Fruit fly (Drosophila melanogaster) whole organism, embryonic: ENCODE results near the gene ftz.

Experiments
- Ada2b ChIP-seq: fragments of 200-800 bp; sonication (Bioruptor generic); IDR thresholded peaks from 2 replicates; pipeline ENCODE4 v1.3.6; 2022; ENCODE audit warnings: missing biosample characterization, missing genetic modification characterization
- Aef1 ChIP-seq: fragments of 200-800 bp; sonication (Bioruptor generic); IDR thresholded peaks from 3 replicates; pipeline ENCODE4 v1.3.6; 2022; ENCODE audit warnings: missing biosample characterization, missing genetic modification characterization
- Antp ChIP-seq: fragments of 200-800 bp; sonication (Bioruptor generic); optimal IDR thresholded peaks from 3 replicates; lab custom pipeline; 2016; ENCODE audit warnings: missing biosample characterization, missing genetic modification characterization
- Awh ChIP-seq: fragments of 200-800 bp; sonication (Bioruptor generic); IDR thresholded peaks from 2 replicates; pipeline ENCODE4, ENCODE4 v1.3.6; 2022; ENCODE audit warnings: missing biosample characterization, missing genetic modification characterization
- CG10147 ChIP-seq: fragments of 200-800 bp; sonication (Bioruptor generic); optimal IDR thresholded peaks from 2 replicates; lab custom pipeline; 2019; ENCODE audit warnings: missing biosample characterization, mild to moderate bottlenecking, missing genetic modification characterization, moderate library complexity
- CG10462 ChIP-seq: fragments of 200-800 bp; sonication (Bioruptor generic); optimal IDR thresholded peaks from 2 replicates; lab custom pipeline; 2016; ENCODE audit warnings: missing biosample characterization, missing genetic modification characterization
- CG12659 ChIP-seq: fragments of 200-800 bp; sonication (Bioruptor generic); optimal IDR thresholded peaks from 3 replicates; lab custom pipeline; 2017; ENCODE audit warnings: mild to moderate bottlenecking, missing biosample characterization, missing genetic modification reagents, missing genetic modification characterization
- CG14441 ChIP-seq: fragments of 200-800 bp; sonication (Bioruptor generic); IDR thresholded peaks from 2 replicates; pipeline ENCODE4 v1.3.6; 2022; ENCODE audit warnings: missing biosample characterization, missing genetic modification characterization
- CG14710 ChIP-seq: fragments of 200-800 bp; sonication (Bioruptor generic); optimal IDR thresholded peaks from 3 replicates; lab custom pipeline; 2019; ENCODE audit warnings: missing biosample characterization, mild to moderate bottlenecking, missing genetic modification characterization, moderate library complexity
- CG1529 ChIP-seq: fragments of 200-800 bp; sonication (Bioruptor generic); optimal IDR thresholded peaks from 3 replicates; lab custom pipeline; 2018; ENCODE audit warnings: missing biosample characterization, missing genetic modification characterization
- CG16779 ChIP-seq: fragments of 200-800 bp; sonication (Bioruptor generic); IDR thresholded peaks from 2 replicates; pipeline ENCODE4 v1.3.6; 2022; ENCODE audit warnings: missing biosample characterization, missing genetic modification characterization
- CG2120 ChIP-seq: fragments of 200-800 bp; sonication (Bioruptor generic); optimal IDR thresholded peaks from 3 replicates; lab custom pipeline; 2016; ENCODE audit warnings: missing biosample characterization, missing genetic modification characterization
- CG30403 ChIP-seq: fragments of 200-800 bp; sonication (Bioruptor generic); optimal IDR thresholded peaks from 3 replicates; lab custom pipeline; 2016; ENCODE audit warnings: missing biosample characterization, missing genetic modification characterization
- CG4404 ChIP-seq: fragments of 200-800 bp; sonication (Bioruptor generic); IDR thresholded peaks from 2 replicates; pipeline ENCODE4 v1.3.6; 2022; ENCODE audit warnings: missing biosample characterization, missing genetic modification characterization
- CG4730 ChIP-seq: fragments of 200-800 bp; sonication (Bioruptor generic); IDR thresholded peaks from 2 replicates; pipeline ENCODE4 v1.3.6; 2022; ENCODE audit warnings: missing biosample characterization, missing genetic modification characterization
- CG8478 ChIP-seq: fragments of >200 bp; optimal IDR thresholded peaks from 2 replicates; lab custom pipeline; 2018
- CG8944 ChIP-seq: fragments of 200-800 bp; sonication (Bioruptor generic); optimal IDR thresholded peaks from 3 replicates; lab custom pipeline; 2016; ENCODE audit warnings: missing biosample characterization, missing genetic modification characterization
- CG9817 ChIP-seq: fragments of 200-800 bp; sonication (Bioruptor generic); optimal IDR thresholded peaks from 2 replicates; lab custom pipeline; 2018; ENCODE audit warnings: missing biosample characterization, mild to moderate bottlenecking, missing genetic modification characterization, moderate library complexity
- CG9932 ChIP-seq: fragments of 200-800 bp; sonication (Bioruptor generic); IDR thresholded peaks from 2 replicates; pipeline ENCODE4 v1.3.6; 2022; ENCODE audit warnings: missing biosample characterization, missing genetic modification characterization
- Chrac-16 ChIP-seq: fragments of 200-800 bp; sonication (Bioruptor generic); optimal IDR thresholded peaks from 3 replicates; lab custom pipeline; 2016; ENCODE audit warnings: missing biosample characterization, missing genetic modification characterization
- CoRest ChIP-seq: fragments of 200-800 bp; sonication (Bioruptor generic); optimal IDR thresholded peaks from 3 replicates; lab custom pipeline; 2018; ENCODE audit warnings: missing biosample characterization, mild to moderate bottlenecking, missing genetic modification characterization, moderate library complexity
- Dfd ChIP-seq, 2 experiments: fragments of >200 bp; optimal IDR thresholded peaks; 2 replicates each; lab custom pipeline; 2017; ENCODE audit warnings: missing biosample characterization in 2 of 2, missing genetic modification characterization in 2 of 2
- ERR ChIP-seq: fragments of 200-800 bp; sonication (Bioruptor generic); optimal IDR thresholded peaks from 2 replicates; lab custom pipeline; 2016; ENCODE audit warnings: missing biosample characterization, missing genetic modification characterization
- H2.0 ChIP-seq: fragments of 200-800 bp; sonication (Bioruptor generic); IDR thresholded peaks from 2 replicates; pipeline ENCODE4 v1.3.6; 2022; ENCODE audit warnings: missing biosample characterization, missing genetic modification characterization
- HLH4C ChIP-seq: fragments of 200-800 bp; sonication (Bioruptor generic); IDR thresholded peaks from 3 replicates; pipeline ENCODE4 v1.3.6; 2022; ENCODE audit warnings: missing biosample characterization, missing genetic modification characterization; ENCODE audit not compliant: partially characterized antibody
- HLHmδ ChIP-seq: fragments of 200-800 bp; sonication (Bioruptor generic); optimal IDR thresholded peaks from 2 replicates; lab custom pipeline; 2018; ENCODE audit warnings: missing biosample characterization, mild to moderate bottlenecking, missing genetic modification characterization, moderate library complexity
- Hr39 ChIP-seq: fragments of >200 bp; optimal IDR thresholded peaks from 2 replicates; lab custom pipeline; 2017
- Lim3 ChIP-seq: fragments of 200-800 bp; sonication (Bioruptor generic); IDR thresholded peaks from 2 replicates; pipeline ENCODE4 v1.3.6; 2022; ENCODE audit warnings: missing biosample characterization, missing genetic modification characterization
- Lpt ChIP-seq: fragments of >200 bp; optimal IDR thresholded peaks from 2 replicates; lab custom pipeline; 2018; ENCODE audit warnings: missing biosample characterization, missing genetic modification characterization
- Mad ChIP-seq: fragments of 200-800 bp; sonication (Bioruptor generic); optimal IDR thresholded peaks from 2 replicates; lab custom pipeline; 2016; ENCODE audit warnings: missing biosample characterization, missing genetic modification characterization
- PHDP ChIP-seq: fragments of 200-800 bp; sonication (Bioruptor generic); optimal IDR thresholded peaks from 3 replicates; lab custom pipeline; 2018; ENCODE audit warnings: missing biosample characterization, mild to moderate bottlenecking, missing genetic modification characterization, moderate library complexity
- Ptx1 ChIP-seq: fragments of 200-800 bp; sonication (Bioruptor generic); IDR thresholded peaks from 2 replicates; pipeline ENCODE4 v1.3.6; 2022; ENCODE audit warnings: missing biosample characterization, missing genetic modification characterization
- Rx ChIP-seq: fragments of 200-800 bp; sonication (Bioruptor generic); IDR thresholded peaks from 2 replicates; pipeline ENCODE4 v1.3.6; 2022; ENCODE audit warnings: missing biosample characterization, missing genetic modification characterization
- Xrp1 ChIP-seq: fragments of 200-800 bp; sonication (Bioruptor generic); IDR thresholded peaks from 2 replicates; pipeline ENCODE4 v1.3.6; 2022; ENCODE audit warnings: missing biosample characterization, missing genetic modification characterization
- ase ChIP-seq: fragments of 200-800 bp; sonication (Bioruptor generic); IDR thresholded peaks from 3 replicates; pipeline ENCODE4 v1.3.6; 2022; ENCODE audit warnings: missing biosample characterization, missing genetic modification characterization
- bigmax ChIP-seq: fragments of 200-800 bp; sonication (Bioruptor generic); optimal IDR thresholded peaks from 2 replicates; lab custom pipeline; 2018; ENCODE audit warnings: missing biosample characterization, mild to moderate bottlenecking, missing genetic modification characterization
- ci ChIP-seq: fragments of 200-800 bp; sonication (Bioruptor generic); IDR thresholded peaks from 3 replicates; pipeline ENCODE4 v1.3.6; 2022; ENCODE audit warnings: missing biosample characterization, missing genetic modification characterization
- crp ChIP-seq, 2 experiments: fragments of 200-800 bp; sonication (Bioruptor generic); optimal IDR thresholded peaks; 2 replicates in 1 of 2; 3 replicates in 1 of 2; lab custom pipeline; 2017; ENCODE audit warnings: missing biosample characterization in 2 of 2, missing genetic modification characterization in 2 of 2, mild to moderate bottlenecking in 1 of 2, moderate library complexity in 1 of 2
- dati ChIP-seq: fragments of 200-800 bp; sonication (Bioruptor generic); IDR thresholded peaks from 2 replicates; pipeline ENCODE4 v1.3.6; 2022; ENCODE audit warnings: missing biosample characterization, missing genetic modification characterization
- fd96Cb ChIP-seq: fragments of 200-800 bp; sonication (Bioruptor generic); optimal IDR thresholded peaks from 2 replicates; lab custom pipeline; 2018; ENCODE audit warnings: missing biosample characterization, mild to moderate bottlenecking, missing genetic modification characterization, moderate library complexity
- fru ChIP-seq: fragments of >200 bp; optimal IDR thresholded peaks from 2 replicates; lab custom pipeline; 2017
- gce ChIP-seq: fragments of 200-800 bp; sonication (Bioruptor generic); IDR thresholded peaks from 3 replicates; pipeline ENCODE4 v1.3.6; 2022; ENCODE audit warnings: missing biosample characterization, missing genetic modification characterization
- gsb ChIP-seq: fragments of 200-800 bp; sonication (Bioruptor generic); IDR thresholded peaks from 2 replicates; pipeline ENCODE4 v1.3.6; 2022; ENCODE audit warnings: missing biosample characterization, missing genetic modification characterization
- hth ChIP-seq: fragments of >200 bp; optimal IDR thresholded peaks from 2 replicates; lab custom pipeline; 2017; ENCODE audit warnings: inconsistent platforms
- lab ChIP-seq: fragments of 200-800 bp; sonication (Bioruptor generic); optimal IDR thresholded peaks from 3 replicates; lab custom pipeline; 2017; ENCODE audit warnings: missing biosample characterization, missing genetic modification characterization, mild to moderate bottlenecking, moderate library complexity, missing genetic modification reagents
- lmd ChIP-seq: fragments of 200-800 bp; sonication (Bioruptor generic); IDR thresholded peaks from 2 replicates; pipeline ENCODE4 v1.3.6; 2022; ENCODE audit warnings: missing biosample characterization, missing genetic modification characterization
- mam ChIP-seq: fragments of 200-800 bp; sonication (Bioruptor generic); optimal IDR thresholded peaks from 3 replicates; lab custom pipeline; 2016; ENCODE audit warnings: missing biosample characterization, missing genetic modification characterization
- otp ChIP-seq: fragments of 200-800 bp; sonication (Bioruptor generic); IDR thresholded peaks from 3 replicates; pipeline ENCODE4, ENCODE4 v1.3.6; 2022; ENCODE audit warnings: missing biosample characterization, missing genetic modification characterization
- sens ChIP-seq: fragments of 200-800 bp; sonication (Bioruptor generic); peaks from one replicate; lab custom pipeline; 2016; ENCODE audit warnings: missing biosample characterization, missing genetic modification characterization
- ssp ChIP-seq: fragments of 200-800 bp; sonication (Bioruptor generic); IDR thresholded peaks from 2 replicates; pipeline ENCODE4 v1.3.6; 2022; ENCODE audit warnings: missing biosample characterization, missing genetic modification characterization
- trem ChIP-seq: fragments of 200-800 bp; optimal IDR thresholded peaks from 3 replicates; lab custom pipeline; 2019; ENCODE audit warnings: missing biosample characterization, mild to moderate bottlenecking, missing genetic modification characterization, moderate library complexity
- trh ChIP-seq: fragments of 200-800 bp; sonication (Bioruptor generic); optimal IDR thresholded peaks from 2 replicates; lab custom pipeline; 2016; ENCODE audit warnings: missing biosample characterization, missing genetic modification characterization
- ttk ChIP-seq: fragments of 200-800 bp; sonication (Bioruptor generic); IDR thresholded peaks from 2 replicates; pipeline ENCODE4 v2.1.2; 2022; ENCODE audit warnings: missing biosample characterization, missing genetic modification characterization
- yki ChIP-seq: fragments of >200 bp; optimal IDR thresholded peaks from 3 replicates; lab custom pipeline; 2018
- zfh2 ChIP-seq: fragments of 200-800 bp; sonication (Bioruptor generic); optimal IDR thresholded peaks from 2 replicates; lab custom pipeline; 2016; ENCODE audit warnings: missing biosample characterization, missing genetic modification characterization

Gene ftz

dm6 chr3R:6869297-6869696 is 5.2 kb downstream of the ftz start (continued):
- no peak for TF ChIP-seq CG10462
- 0 out of 2 replicates have a peak, but pooled peaks have one; percentile 35 for TF ChIP-seq CG4730 (GFP tag; lab: Robert Waterston, UW)
- TF ChIP-seq trh: no peak
- TF ChIP-seq trem: no peak
- no peak for TF ChIP-seq Mad (GFP tag; lab: Kevin White, UChicago)
- peak; percentile 5 for TF ChIP-seq mam (GFP tag; lab: Kevin White, UChicago)
- no peak for TF ChIP-seq Dfd (GFP tag; optimal IDR thresholded peaks at IDR 0.05; lab: Kevin White, UChicago)
- TF ChIP-seq lmd: peak; percentile 37; the same call in 1 of the 2 replicates
- no peak for TF ChIP-seq CG14710
- peak; percentile 85 for TF ChIP-seq sens (GFP tag; lab: Kevin White, UChicago)
- TF ChIP-seq Hr39: no peak
- TF ChIP-seq Antp (GFP tag; lab: Kevin White, UChicago): peak; percentile 37
- no peak for TF ChIP-seq yki
- no peak for TF ChIP-seq Aef1 (GFP tag; lab: Robert Waterston, UW)
- TF ChIP-seq fru: no peak
- peak; percentile 29 for TF ChIP-seq fd96Cb
- no peak for TF ChIP-seq Awh (GFP tag; lab: Robert Waterston, UW)
- TF ChIP-seq Rx (GFP tag; lab: Robert Waterston, UW): no peak
- TF ChIP-seq CG10147: no peak
- TF ChIP-seq CG9932: peak; percentile 23; the same call in 1 of the 2 replicates
- TF ChIP-seq CG16779 (GFP tag; lab: Robert Waterston, UW): no peak
- no peak for TF ChIP-seq ci (GFP tag; lab: Robert Waterston, UW)
- no peak for TF ChIP-seq CG4404 (GFP tag; lab: Robert Waterston, UW)
- TF ChIP-seq Ada2b: no peak
- peak; percentile 2 for TF ChIP-seq Chrac-16 (GFP tag; lab: Kevin White, UChicago)
- no peak for TF ChIP-seq dati (GFP tag; lab: Robert Waterston, UW)
- 0 out of 2 replicates have a peak, but pooled peaks have one; percentile 17 for TF ChIP-seq ssp (GFP tag; lab: Robert Waterston, UW)
- TF ChIP-seq otp (GFP tag; lab: Robert Waterston, UW): no peak
- TF ChIP-seq HLHmδ (GFP tag; lab: Kevin White, UChicago): no peak
- no peak for TF ChIP-seq lab (GFP tag; lab: Kevin White, UChicago)
- TF ChIP-seq zfh2 (GFP tag; lab: Kevin White, UChicago): no peak
- TF ChIP-seq ERR (GFP tag; lab: Kevin White, UChicago): no peak
- no peak for TF ChIP-seq Lpt
- no peak for TF ChIP-seq CG8478 (lab: Kevin White, UChicago)
- no peak for TF ChIP-seq CG14441
- TF ChIP-seq CG12659 (GFP tag; lab: Kevin White, UChicago): no peak
- TF ChIP-seq gsb (GFP tag; lab: Robert Waterston, UW): no peak
- no peak for TF ChIP-seq Lim3 (GFP tag; lab: Robert Waterston, UW)
- no peak for TF ChIP-seq CG2120 (GFP tag; lab: Kevin White, UChicago)
- no peak for TF ChIP-seq CG8944
- peak; percentile 16 for TF ChIP-seq CG9817 (tag; lab: Kevin White, UChicago)
- peak; percentile 42; the same call in 1 of the 2 replicates for TF ChIP-seq H2.0
- peak; percentile 22 for TF ChIP-seq CoRest (tag; lab: Kevin White, UChicago)
- no peak for TF ChIP-seq CG1529
- TF ChIP-seq ase (GFP tag; lab: Robert Waterston, UW): 0 out of 3 replicates have a peak, but pooled peaks have one; percentile 9
- peak; percentile 22 for TF ChIP-seq CG30403 (GFP tag; lab: Kevin White, UChicago)
- TF ChIP-seq Xrp1 (GFP tag; lab: Robert Waterston, UW): 0 out of 2 replicates have a peak, but pooled peaks have one; percentile 15
- no peak for TF ChIP-seq HLH4C (GFP tag; lab: Robert Waterston, UW)
- no peak for TF ChIP-seq gce
- no peak for TF ChIP-seq bigmax (GFP tag; lab: Kevin White, UChicago)
- TF ChIP-seq PHDP (tag; lab: Kevin White, UChicago): no peak
- TF ChIP-seq Ptx1 (GFP tag; lab: Robert Waterston, UW): 0 out of 2 replicates have a peak, but pooled peaks have one; percentile 36
- TF ChIP-seq hth (lab: Kevin White, UChicago): no peak
- TF ChIP-seq ttk (GFP tag; lab: Robert Waterston, UW): 0 out of 2 replicates have a peak, but pooled peaks have one; percentile 10
- no peak for TF ChIP-seq crp (GFP tag; optimal IDR thresholded peaks at IDR 0.05; lab: Kevin White, UChicago)
